Fruit fly (Drosophila melanogaster): ENCODE data around the gene lili.

DNA sequence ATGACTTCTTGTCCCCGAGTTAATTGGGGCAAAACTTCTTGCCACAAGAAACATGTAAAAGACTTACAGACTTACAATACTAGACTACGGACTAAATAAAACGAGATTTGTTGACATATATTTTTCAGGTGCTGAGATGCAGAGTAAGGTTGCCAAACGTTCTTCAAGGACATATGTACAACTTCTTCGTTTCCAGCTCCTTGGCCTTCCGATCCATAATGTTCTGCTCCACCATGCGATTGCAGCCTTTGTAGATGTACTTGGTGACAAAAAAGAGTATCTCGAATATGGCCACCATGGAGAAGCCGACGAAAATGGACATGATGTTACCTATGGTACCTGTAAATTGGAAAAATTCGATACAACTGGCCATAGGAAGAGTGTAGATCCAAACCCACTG lies 43.6 kb upstream of the lili start, which contains the start of gene CAH4:
- no peak for TF ChIP-seq Crg-1 (GFP tag; optimal IDR thresholded peaks at IDR 0.05)
- no peak for TF ChIP-seq CG7045 (GFP tag; optimal IDR thresholded peaks at IDR 0.05)
- no peak for TF ChIP-seq CG14711 (tag; optimal IDR thresholded peaks at IDR 0.05)
- TF ChIP-seq kay (GFP tag; ENCODE audit: borderline replicate concordance), result no peak
- TF ChIP-seq Hr96 (GFP tag; optimal IDR thresholded peaks at IDR 0.05), result no peak
- TF ChIP-seq cic (GFP tag; optimal IDR thresholded peaks at IDR 0.05), result no peak
- no peak for TF ChIP-seq bab1 (GFP tag; optimal IDR thresholded peaks at IDR 0.05)

All from whole organism, adult.